Fruit fly (Drosophila melanogaster): ENCODE results near the gene Npc1a.

Gene Npc1a

DNA sequence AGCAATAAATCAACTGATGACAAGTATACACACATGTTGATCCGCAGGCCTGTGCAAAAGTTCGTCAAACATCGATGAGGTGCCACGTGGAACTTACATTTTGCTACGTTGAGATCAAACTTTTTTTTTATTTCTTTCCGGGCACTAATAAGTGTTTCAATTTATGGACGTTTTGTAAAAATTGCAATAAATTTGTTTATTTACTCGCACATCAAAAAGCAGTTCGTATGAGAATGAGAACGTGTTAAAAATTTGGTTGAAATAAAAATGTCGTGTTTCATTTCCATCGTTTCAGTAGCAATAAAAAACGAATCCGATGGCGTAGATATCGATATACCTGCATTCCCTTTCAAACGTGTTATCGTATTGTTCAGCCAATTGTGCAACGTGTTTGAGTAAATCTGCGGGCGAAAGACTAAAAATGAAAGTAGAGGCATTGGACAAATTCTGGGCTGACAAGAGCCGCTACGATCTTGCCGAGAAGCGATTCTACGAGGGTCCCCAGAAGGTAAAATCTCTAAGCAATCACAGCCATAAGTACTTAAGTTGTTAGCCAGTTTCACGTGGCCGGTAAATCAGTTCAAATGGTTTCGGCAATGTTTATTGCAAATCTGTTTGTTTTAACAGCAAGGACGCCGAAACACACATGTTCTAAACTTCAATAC lies 11.3 kb upstream of the Npc1a start, which contains the start of gene eEF1delta (continued):
- TF ChIP-seq CG4617 (GFP tag; optimal IDR thresholded peaks at IDR 0.05; ENCODE audit: borderline replicate concordance) (peak; percentile 54), sima (GFP tag; optimal IDR thresholded peaks at IDR 0.05) (no peak), pzg (GFP tag; optimal IDR thresholded peaks at IDR 0.05) (peak; percentile 48), Aef1 (GFP tag; IDR thresholded peaks at IDR 0.05) (no peak), danr (GFP tag; IDR thresholded peaks at IDR 0.05) (no peak), p53 (GFP tag; optimal IDR thresholded peaks at IDR 0.05) (no peak), D (optimal IDR thresholded peaks at IDR 0.05) (no peak), D (GFP tag; optimal IDR thresholded peaks at IDR 0.05) (no peak), MBD-R2 (GFP tag; IDR thresholded peaks at IDR 0.05) (peak; percentile 53; the same call in 1 of the 2 replicates), Nf-YC (tag; optimal IDR thresholded peaks at IDR 0.05) (no peak), PHDP (tag; optimal IDR thresholded peaks at IDR 0.05) (no peak), CG30020 (tag; optimal IDR thresholded peaks at IDR 0.05) (peak; percentile 97), nau (GFP tag; optimal IDR thresholded peaks at IDR 0.05) (no peak), Dref (GFP tag; IDR thresholded peaks at IDR 0.05) (peak; percentile 71; the same call in 1 of the 2 replicates), CG17802 (tag; optimal IDR thresholded peaks at IDR 0.05) (peak; percentile 98), CG12391 (tag; optimal IDR thresholded peaks at IDR 0.05) (no peak), CG11093 (GFP tag; IDR thresholded peaks at IDR 0.05) (no peak), phol (tag; optimal IDR thresholded peaks at IDR 0.05) (peak; percentile 44), cwo (GFP tag; optimal IDR thresholded peaks at IDR 0.05) (no peak), Dll (GFP tag; IDR thresholded peaks at IDR 0.05; ENCODE audit: partially characterized antibody) (0 out of 4 replicates have a peak, but pooled peaks have one; percentile 21), CG11723 (GFP tag; optimal IDR thresholded peaks at IDR 0.05) (peak; percentile 55), dmrt99B (tag; optimal IDR thresholded peaks at IDR 0.05) (no peak), Sry-δ (GFP tag; optimal IDR thresholded peaks at IDR 0.05) (peak; percentile 30), onecut (GFP tag; IDR thresholded peaks at IDR 0.05) (no peak), Adf1 (GFP tag; IDR thresholded peaks at IDR 0.05) (no peak), CG11247 (GFP tag; IDR thresholded peaks at IDR 0.05) (no peak), CG13287 (GFP tag; IDR thresholded peaks at IDR 0.05; ENCODE audit: partially characterized antibody) (peak; percentile 25; the same call in 1 of the 2 replicates), sug (tag; optimal IDR thresholded peaks at IDR 0.05) (no peak), Drgx (GFP tag; IDR thresholded peaks at IDR 0.05) (no peak), wdn (GFP tag; IDR thresholded peaks at IDR 0.05) (no peak), zen2 (GFP tag; IDR thresholded peaks at IDR 0.05; ENCODE audit: partially characterized antibody) (no peak), gcm (GFP tag; optimal IDR thresholded peaks at IDR 0.05) (no peak), Dip3 (GFP tag; optimal IDR thresholded peaks at IDR 0.05) (no peak), CG12219 (GFP tag; optimal IDR thresholded peaks at IDR 0.05) (no peak)

DNA sequence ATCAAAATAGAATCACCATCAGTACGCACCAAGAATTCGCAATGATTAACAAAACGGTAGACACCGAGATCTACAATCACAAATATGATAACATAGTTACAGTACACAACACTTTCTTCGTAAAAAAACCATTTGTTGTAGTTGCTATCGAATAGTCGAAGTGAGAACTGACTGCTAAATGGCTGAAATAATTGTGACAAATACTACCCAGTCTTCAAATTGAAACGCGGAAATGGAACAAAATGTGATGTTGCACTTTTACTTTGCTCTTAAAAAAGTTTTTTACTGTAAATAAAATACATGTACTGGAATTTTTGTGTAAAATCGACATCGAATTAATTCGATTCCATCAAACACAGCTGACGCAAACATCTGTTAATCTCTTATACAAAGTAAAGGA lies 10.5 kb upstream of the Npc1a start, which contains the start of gene ova:
ova (minus strand) TSS at position 183 of the 400 bp plus-strand sequence.
- TF ChIP-seq CG18599 (GFP tag; optimal IDR thresholded peaks at IDR 0.05): no peak
- peak; percentile 26 for TF ChIP-seq pzg (GFP tag; optimal IDR thresholded peaks at IDR 0.05)
- no peak for TF ChIP-seq CG12769 (tag; optimal IDR thresholded peaks at IDR 0.05)
- peak; percentile 67 for TF ChIP-seq MESR4 (GFP tag; optimal IDR thresholded peaks at IDR 0.05)
- TF ChIP-seq cas (GFP tag; IDR thresholded peaks at IDR 0.05): no peak
- TF ChIP-seq Dref (GFP tag; IDR thresholded peaks at IDR 0.05): peak; percentile 55
- no peak for TF ChIP-seq gfzf (GFP tag; optimal IDR thresholded peaks at IDR 0.05)
- no peak for TF ChIP-seq CG12659 (GFP tag; optimal IDR thresholded peaks at IDR 0.05)
- no peak for TF ChIP-seq CG11456 (GFP tag; IDR thresholded peaks at IDR 0.05)
- peak; percentile 85; the same call in 2 of the 3 replicates for TF ChIP-seq CG11560 (tag; IDR thresholded peaks at IDR 0.05)
- no peak for TF ChIP-seq Optix (GFP tag; IDR thresholded peaks at IDR 0.05)
- TF ChIP-seq CG9727 (GFP tag; optimal IDR thresholded peaks at IDR 0.05): no peak
- TF ChIP-seq CG8281 (tag; optimal IDR thresholded peaks at IDR 0.05): no peak
- no peak for TF ChIP-seq CG17568 (GFP tag; optimal IDR thresholded peaks at IDR 0.05)
- TF ChIP-seq chif (GFP tag; optimal IDR thresholded peaks at IDR 0.05): no peak
- TF ChIP-seq CG1024 (GFP tag; IDR thresholded peaks at IDR 0.05): peak; percentile 85
- TF ChIP-seq CG3847 (GFP tag; IDR thresholded peaks at IDR 0.05): no peak
- 0 out of 3 replicates have a peak, but pooled peaks have one; percentile 11 for TF ChIP-seq CG34224 (GFP tag; IDR thresholded peaks at IDR 0.05; ENCODE audit: partially characterized antibody)
- TF ChIP-seq Sry-δ (GFP tag; optimal IDR thresholded peaks at IDR 0.05): no peak
